Fruit fly (Drosophila melanogaster) whole organism, larva: ENCODE results near the gene Ir68b.

Source experiments
- noc ChIP-seq: fragments of 200-800 bp; sonication (Bioruptor generic); optimal IDR thresholded peaks from 3 replicates; lab custom pipeline; 2019; ENCODE audit warnings: missing biosample characterization, mild to moderate bottlenecking, missing genetic modification characterization, moderate library complexity

The Ir68b gene

DNA sequence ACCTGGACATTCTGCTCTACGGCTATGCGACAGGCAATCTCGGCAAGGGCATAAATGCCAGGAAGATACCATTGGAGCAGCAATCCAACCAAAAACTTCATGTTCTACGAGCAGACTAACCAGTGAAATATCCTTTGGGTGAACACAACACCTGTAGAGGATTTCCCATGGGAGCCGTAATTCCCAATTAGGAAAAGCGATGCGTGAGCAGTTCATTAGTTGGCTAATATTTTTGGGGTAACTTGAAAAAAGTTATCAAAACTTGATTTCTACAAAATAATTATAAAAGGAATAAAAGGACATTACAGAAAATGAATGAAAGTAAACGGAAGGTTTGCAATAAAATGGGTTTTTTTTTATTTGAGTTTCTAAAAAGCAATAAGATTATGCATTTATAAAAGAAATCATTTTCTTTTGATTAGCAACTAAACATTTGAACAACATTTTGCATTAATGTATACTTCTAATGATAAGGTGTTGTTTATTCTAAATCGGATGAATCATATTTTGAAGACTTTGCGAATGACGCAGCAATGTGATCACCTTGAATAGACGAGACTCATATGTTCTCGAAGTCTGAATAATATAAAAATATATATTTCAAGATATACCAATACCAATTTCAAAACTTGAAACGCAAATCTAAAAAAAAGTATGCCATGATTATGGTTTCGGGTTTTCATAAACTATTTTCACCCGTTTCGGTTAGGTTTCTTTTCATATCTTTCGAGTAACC, at the start of gene Ir68b, which contains the start of gene CG34241:
Gene Ir68b (minus strand): TSS at position 101 of the 736 bp plus-strand sequence.
Gene CG34241 (plus strand): TSS at position 686 of the 736 bp plus-strand sequence.
- no peak for TF ChIP-seq noc

- TF ChIP-seq noc = no peak
Observed at dm6 chr3L:12175382-12175781, 48.2 kb upstream of the Ir68b start, which contains the start of gene Rh7. Rh7 (minus strand) TSS chr3L:12175482.

- TF ChIP-seq noc = no peak
Observed at dm6 chr3L:12163693-12164092, 36.5 kb upstream of the Ir68b start, which contains the start of gene CG9760. CG9760 (minus strand) TSS chr3L:12163735.

DNA sequence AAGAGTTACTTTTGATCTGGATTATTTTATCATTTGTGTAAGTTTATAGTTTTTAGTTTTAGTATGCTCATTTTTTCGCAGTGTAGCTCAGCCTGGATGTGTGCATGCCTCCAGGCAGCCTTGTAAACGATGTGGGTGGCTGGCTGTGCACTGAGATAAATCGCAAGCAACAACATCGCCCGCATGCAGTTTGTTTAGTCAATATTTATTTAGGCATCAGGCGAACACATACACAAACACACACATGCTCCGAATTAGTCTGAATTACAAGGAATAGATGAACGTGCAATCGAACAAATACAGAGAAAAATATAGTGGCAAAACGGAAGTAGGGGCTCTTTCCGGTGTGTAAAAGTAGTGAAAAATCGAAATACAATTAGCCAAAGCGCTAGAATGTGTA, 35.9 kb upstream of the Ir68b start:
- TF ChIP-seq noc = no peak

DNA sequence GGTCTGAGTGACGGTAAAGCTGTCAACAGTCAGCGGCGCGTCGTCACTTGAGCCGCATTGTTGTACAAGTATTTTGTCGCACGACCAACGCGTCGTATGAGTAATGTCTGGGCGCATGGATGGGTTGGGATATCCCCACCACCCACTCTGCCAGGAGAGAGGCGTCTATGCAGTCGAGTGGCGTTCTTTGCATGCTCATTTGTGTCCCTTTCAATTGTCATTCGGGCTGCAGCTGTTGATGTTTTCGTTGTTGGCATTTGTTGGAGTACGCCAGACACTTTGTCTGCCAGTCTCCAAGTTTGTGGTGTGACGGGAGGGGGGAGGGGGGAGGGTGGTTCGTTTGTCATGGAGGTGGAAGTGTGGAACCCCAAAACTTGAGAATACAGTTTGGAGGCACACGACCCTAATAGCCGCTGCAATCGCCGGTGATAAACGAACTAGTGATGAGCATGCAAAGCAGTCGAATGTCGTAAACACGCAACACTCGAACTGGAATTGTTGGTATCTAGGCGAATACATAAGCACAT, 35.0 kb upstream of the Ir68b start:
- no peak for TF ChIP-seq noc

DNA sequence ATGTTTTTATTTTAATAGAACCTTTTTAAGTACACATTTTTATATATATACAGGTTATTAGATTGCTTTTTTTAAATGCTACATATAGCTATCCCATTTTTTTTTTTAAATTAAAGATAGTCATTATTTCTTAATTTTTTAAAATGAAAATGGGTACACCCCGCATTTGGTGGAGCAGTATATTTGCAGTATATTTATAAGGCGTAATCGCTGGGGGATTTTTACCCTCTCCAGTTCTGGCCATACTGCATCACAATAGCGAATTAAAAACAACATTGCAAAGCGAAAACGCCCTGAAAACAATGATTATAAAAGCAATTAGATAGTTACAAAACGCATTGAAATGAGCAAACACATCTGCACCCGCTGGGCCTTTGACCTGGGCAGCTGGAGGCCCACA, 21.8 kb upstream of the Ir68b start, which contains the start of gene CG32099:
Gene CG32099 (plus strand): TSS at position 250 of the 400 bp plus-strand sequence.
- TF ChIP-seq noc = no peak

dm6 chr3L:12146970-12147369, 19.8 kb upstream of the Ir68b start:
- no peak for TF ChIP-seq noc

DNA sequence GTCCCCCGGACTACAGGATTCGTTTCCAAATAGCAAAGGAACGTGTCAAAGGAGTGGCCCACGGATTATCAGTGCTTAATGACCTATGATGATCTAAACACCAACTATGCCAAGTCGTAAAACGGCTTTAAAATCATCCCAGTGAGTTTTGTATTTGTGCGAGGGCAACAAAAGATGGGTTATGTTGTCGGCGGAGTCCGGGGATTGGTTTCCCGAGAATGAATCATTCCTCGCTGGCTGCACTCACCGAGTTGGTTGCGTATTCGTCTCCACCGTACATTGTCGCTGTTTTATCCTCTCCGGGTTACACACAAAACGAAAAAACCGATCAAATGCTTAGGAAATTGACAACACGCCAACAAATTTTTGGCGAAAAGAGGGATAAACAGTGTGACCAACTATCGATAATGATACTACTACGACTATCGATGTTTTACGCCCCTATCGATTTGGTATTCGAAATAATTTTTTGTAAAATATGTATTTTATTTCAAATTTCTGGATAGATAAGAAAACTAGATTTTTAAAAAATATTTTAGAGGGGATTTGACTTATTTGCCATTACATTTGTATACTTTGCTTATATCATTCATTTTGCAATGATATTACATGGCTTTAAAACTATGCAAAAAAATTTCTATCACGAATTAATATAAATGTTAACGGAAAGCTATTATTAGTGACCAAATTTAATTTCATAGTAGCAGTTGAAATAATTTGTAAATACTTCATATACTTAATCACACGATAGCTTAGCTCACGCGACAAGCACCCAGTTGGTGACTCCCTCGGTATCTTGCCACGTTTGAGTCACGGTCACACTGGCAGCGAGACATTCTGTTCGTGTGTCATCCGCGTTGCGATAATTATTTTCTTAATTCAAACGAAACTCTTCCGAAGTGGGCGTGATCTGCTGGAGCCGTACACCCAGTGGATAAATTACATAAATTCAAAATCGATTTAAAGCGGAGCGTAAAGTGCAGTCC, 18.8 kb upstream of the Ir68b start, which contains the start of the genes eIF3l and Nrx-IV:
Gene eIF3l (minus strand): TSS at position 389 of the 986 bp plus-strand sequence.
Gene Nrx-IV (plus strand): TSS at position 811 of the 986 bp plus-strand sequence.
- no peak for TF ChIP-seq noc

- TF ChIP-seq noc = peak; percentile 75
Observed at dm6 chr3L:12139232-12139698, 12.1 kb upstream of the Ir68b start.

- peak; percentile 72 for TF ChIP-seq noc
Observed at dm6 chr3L:12138113-12138899, 11.1 kb upstream of the Ir68b start, which contains the start of the genes ND-SGDH and RhoGAP68F. ND-SGDH (minus strand) TSS chr3L:12138584. RhoGAP68F (plus strand) TSS chr3L:12138868.

DNA sequence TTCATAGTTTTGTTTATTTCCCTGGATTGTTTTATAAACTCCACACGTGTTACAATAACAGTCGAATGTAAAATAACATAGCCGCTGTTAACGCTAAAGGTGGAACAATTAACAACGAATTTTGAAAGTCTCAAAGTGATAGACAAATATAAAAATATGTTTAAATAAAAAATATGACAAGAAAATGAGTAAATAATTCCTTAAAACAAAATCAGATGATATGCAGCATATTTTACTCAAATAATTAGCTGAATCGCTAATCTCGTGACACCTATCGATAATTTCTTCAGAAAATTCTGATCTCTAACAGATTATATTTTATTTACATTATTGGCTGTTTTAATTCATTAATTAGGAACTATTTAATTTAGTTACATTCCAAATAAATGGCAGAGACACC, 9.4 kb upstream of the Ir68b start, which contains the start of the genes CG5645 and Atg12:
Gene CG5645 (minus strand): TSS at position 77 of the 400 bp plus-strand sequence.
Gene Atg12 (plus strand): TSS at position 338 of the 400 bp plus-strand sequence.
- TF ChIP-seq noc = peak; percentile 56

DNA sequence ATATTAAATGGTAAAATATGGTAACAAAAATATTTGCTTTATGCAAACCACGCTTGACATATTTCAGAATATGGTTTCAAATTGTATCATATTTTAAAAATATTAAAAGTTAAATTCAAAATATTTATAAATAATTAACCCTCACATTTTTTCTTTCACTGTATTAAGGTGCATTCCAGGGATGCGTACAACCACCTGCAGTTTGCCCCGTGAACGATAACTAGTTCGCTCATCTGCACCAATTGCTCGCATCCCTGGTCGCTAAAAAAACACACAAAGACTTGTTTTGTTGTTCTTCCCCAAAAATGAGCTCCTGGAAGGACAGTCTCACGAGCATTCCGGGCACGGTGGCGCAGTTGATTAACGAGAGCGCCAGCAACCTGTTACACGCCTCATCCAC, 4.7 kb upstream of the Ir68b start, which contains the start of gene DEF8:
Gene DEF8 (plus strand): TSS at position 229 of the 400 bp plus-strand sequence.
- TF ChIP-seq noc = peak; percentile 62

DNA sequence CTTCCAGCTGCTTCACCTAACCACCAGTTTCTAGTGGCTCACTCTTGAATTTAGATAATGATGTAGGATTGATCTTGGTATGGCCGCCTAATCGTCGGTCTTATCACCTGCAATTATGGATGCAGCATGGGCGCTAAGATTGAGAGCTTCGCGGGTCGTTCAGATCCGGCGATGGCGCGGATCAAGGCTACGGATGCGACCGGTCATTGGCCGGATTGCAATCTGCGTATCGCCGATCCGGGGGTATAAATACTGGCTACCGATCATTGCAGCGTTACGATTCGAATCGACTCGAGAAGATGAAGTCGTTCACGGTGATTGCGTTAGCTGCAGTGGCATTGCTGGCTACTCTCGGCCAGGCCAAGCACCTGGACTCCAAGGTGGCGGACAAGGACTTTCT, 1.9 kb upstream of the Ir68b start, which contains the start of gene Lsp2:
Gene Lsp2 (plus strand): TSS at position 283 of the 400 bp plus-strand sequence.
- TF ChIP-seq noc = no peak

- peak; percentile 66 for TF ChIP-seq noc
Observed at dm6 chr3L:12124975-12125374, 2.2 kb downstream of the Ir68b start, which contains the start of gene yps. yps (minus strand) TSS chr3L:12125150.

DNA sequence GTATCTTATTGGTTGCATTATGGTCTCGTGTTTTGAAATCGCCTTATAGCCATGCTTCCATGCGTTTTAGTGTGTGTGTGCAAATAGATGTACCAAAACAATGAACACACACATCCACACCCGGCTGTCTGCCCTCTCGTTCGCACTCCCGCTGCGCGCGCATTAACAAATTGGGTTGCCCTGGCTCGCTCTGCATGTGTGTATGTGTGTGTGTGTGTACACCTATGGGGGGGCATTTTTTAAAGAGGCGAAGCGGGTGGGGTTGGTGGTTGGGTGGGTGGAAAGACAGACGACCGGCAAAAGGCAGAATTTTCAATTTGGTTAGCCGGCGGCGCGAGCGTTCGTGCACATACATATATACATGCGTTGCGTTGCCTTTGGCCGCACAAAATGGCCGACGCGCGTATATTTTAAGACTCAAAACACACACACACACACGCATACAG, 3.0 kb downstream of the Ir68b start:
- TF ChIP-seq noc = no peak
